Worm (Caenorhabditis elegans): ENCODE data around the gene K07F5.14.

ce11 chrIV:9849624-9850023 is 12.4 kb upstream of the K07F5.14 start, which contains the start of gene K07F5.8:
- TF ChIP-seq ama-1 (optimal IDR thresholded peaks at IDR 0.05) = no peak
- no peak for TF ChIP-seq alr-1 (tag; optimal IDR thresholded peaks at IDR 0.05)
- TF ChIP-seq unc-62 (GFP tag; optimal IDR thresholded peaks at IDR 0.05) = no peak
- TF ChIP-seq elt-1 (tag; optimal IDR thresholded peaks at IDR 0.05) = no peak

All from whole organism, L2 larva.